Worm (Caenorhabditis elegans) whole organism, L2 larva: ENCODE data around the gene ZC196.8.

Experiments used
- C34F6.9 ChIP-seq: fragments of 150-350 bp; optimal IDR thresholded peaks from 2 replicates; lab custom pipeline; 2014; ENCODE audit warnings: missing biosample characterization, missing genetic modification characterization
- R02D3.7 ChIP-seq: fragments of 150-350 bp; optimal IDR thresholded peaks from 2 replicates; lab custom pipeline; 2014; ENCODE audit warnings: missing biosample characterization, missing genetic modification characterization
- Y55F3AM.14 ChIP-seq: fragments of 200-800 bp; sonication (Bioruptor generic); optimal IDR thresholded peaks from 2 replicates; lab custom pipeline; 2018; ENCODE audit warnings: mild to moderate bottlenecking, missing genetic modification characterization, missing compliant biosample characterization
- ZK546.5 ChIP-seq: sonication (generic microtip); optimal IDR thresholded peaks from 2 replicates; lab custom pipeline; 2017; ENCODE audit warnings: missing biosample characterization, missing genetic modification characterization
- alr-1 ChIP-seq: fragments of 150-350 bp; optimal IDR thresholded peaks from 2 replicates; lab custom pipeline; 2014; ENCODE audit warnings: missing biosample characterization, missing genetic modification characterization
- ama-1 ChIP-seq: fragments of 150-350 bp; optimal IDR thresholded peaks from 2 replicates; lab custom pipeline; 2018; ENCODE audit warnings: inconsistent platforms
- ceh-16 ChIP-seq: fragments of 150-350 bp; optimal IDR thresholded peaks from 2 replicates; lab custom pipeline; 2014; ENCODE audit warnings: missing biosample characterization, missing genetic modification characterization
- ceh-82 ChIP-seq: fragments of 150-350 bp; optimal IDR thresholded peaks from 2 replicates; lab custom pipeline; 2014; ENCODE audit warnings: missing biosample characterization, missing genetic modification characterization
- crh-2 ChIP-seq: sonication (generic microtip); optimal IDR thresholded peaks from 2 replicates; lab custom pipeline; 2017; ENCODE audit warnings: missing biosample characterization, missing genetic modification characterization
- dmd-4 ChIP-seq: sonication (generic microtip); optimal IDR thresholded peaks from 2 replicates; lab custom pipeline; 2017; ENCODE audit warnings: missing biosample characterization, missing genetic modification characterization
- egl-27 ChIP-seq: sonication (generic microtip); optimal IDR thresholded peaks from 3 replicates; lab custom pipeline; 2017; ENCODE audit warnings: missing biosample characterization, missing genetic modification reagents, missing genetic modification characterization
- elt-1 ChIP-seq: fragments of 150-350 bp; optimal IDR thresholded peaks from 2 replicates; lab custom pipeline; 2014; ENCODE audit warnings: missing biosample characterization, missing genetic modification characterization
- elt-3 ChIP-seq: sonication (generic microtip); optimal IDR thresholded peaks from 2 replicates; lab custom pipeline; 2017; ENCODE audit warnings: missing biosample characterization, missing genetic modification characterization
- fos-1 ChIP-seq: fragments of 150-350 bp; optimal IDR thresholded peaks from 2 replicates; lab custom pipeline; 2014; ENCODE audit warnings: missing biosample characterization, missing genetic modification characterization
- gmeb-1 ChIP-seq: fragments of 150-350 bp; optimal IDR thresholded peaks from 2 replicates; lab custom pipeline; 2014; ENCODE audit warnings: missing biosample characterization, missing genetic modification characterization
- lin-11 ChIP-seq: fragments of 150-350 bp; sonication (generic microtip); optimal IDR thresholded peaks from 2 replicates; lab custom pipeline; 2014; ENCODE audit warnings: missing biosample characterization, missing genetic modification characterization, inconsistent platforms, mixed read lengths
- lin-13 ChIP-seq: fragments of 150-350 bp; optimal IDR thresholded peaks from 2 replicates; lab custom pipeline; 2014; ENCODE audit warnings: missing biosample characterization, missing genetic modification reagents, missing genetic modification characterization
- lsy-2 ChIP-seq, 2 experiments: fragments of 150-350 bp in 1 of 2; sonication (generic microtip) in 1 of 2; optimal IDR thresholded peaks; 2 replicates each; lab custom pipeline; 2014 to 2017; ENCODE audit warnings: missing biosample characterization in 2 of 2, missing genetic modification characterization in 2 of 2
- mab-5 ChIP-seq: fragments of 150-350 bp; optimal IDR thresholded peaks from 2 replicates; lab custom pipeline; 2014; ENCODE audit warnings: missing biosample characterization, missing genetic modification characterization
- nhr-10 ChIP-seq: sonication (generic microtip); optimal IDR thresholded peaks from 2 replicates; lab custom pipeline; 2017; ENCODE audit warnings: missing biosample characterization, missing genetic modification characterization
- nhr-11 ChIP-seq: fragments of 150-350 bp; optimal IDR thresholded peaks from 2 replicates; lab custom pipeline; 2014; ENCODE audit warnings: missing biosample characterization, missing genetic modification characterization
- nhr-12 ChIP-seq: fragments of 150-350 bp; optimal IDR thresholded peaks from 2 replicates; lab custom pipeline; 2014; ENCODE audit warnings: missing biosample characterization, missing genetic modification characterization
- nhr-129 ChIP-seq: fragments of 150-350 bp; optimal IDR thresholded peaks from 2 replicates; lab custom pipeline; 2014; ENCODE audit warnings: missing biosample characterization, missing genetic modification characterization
- nhr-21 ChIP-seq: fragments of 150-350 bp; optimal IDR thresholded peaks from 2 replicates; lab custom pipeline; 2014; ENCODE audit warnings: missing biosample characterization, missing genetic modification characterization
- nhr-25 ChIP-seq: fragments of 150-350 bp; sonication (generic microtip); optimal IDR thresholded peaks from 3 replicates; lab custom pipeline; 2014; ENCODE audit warnings: missing biosample characterization, missing genetic modification characterization
- nhr-6 ChIP-seq: fragments of 150-350 bp; optimal IDR thresholded peaks from 2 replicates; lab custom pipeline; 2014; ENCODE audit warnings: missing biosample characterization, missing genetic modification characterization
- nhr-77 ChIP-seq: fragments of 150-350 bp; optimal IDR thresholded peaks from 2 replicates; lab custom pipeline; 2014; ENCODE audit warnings: missing biosample characterization, missing genetic modification characterization
- peb-1 ChIP-seq: fragments of 150-350 bp; optimal IDR thresholded peaks from 2 replicates; lab custom pipeline; 2014; ENCODE audit warnings: missing biosample characterization, missing genetic modification characterization
- sem-4 ChIP-seq: fragments of 150-350 bp; optimal IDR thresholded peaks from 2 replicates; lab custom pipeline; 2014; ENCODE audit warnings: missing biosample characterization, missing genetic modification reagents, missing genetic modification characterization
- sma-3 ChIP-seq: sonication (generic microtip); optimal IDR thresholded peaks from 2 replicates; lab custom pipeline; 2016; ENCODE audit warnings: missing genetic modification reagents, missing genetic modification characterization, missing compliant biosample characterization
- sma-9 ChIP-seq, 2 experiments: fragments of 150-350 bp in 1 of 2; sonication (generic microtip) in 1 of 2; optimal IDR thresholded peaks; 2 replicates each; lab custom pipeline; 2014 to 2016; ENCODE audit warnings: missing genetic modification characterization in 2 of 2, mild to moderate bottlenecking in 1 of 2, missing biosample characterization in 1 of 2, missing compliant biosample characterization in 1 of 2, missing genetic modification reagents in 1 of 2, moderate library complexity in 1 of 2
- snpc-4 ChIP-seq: fragments of 150-350 bp; optimal IDR thresholded peaks from 2 replicates; lab custom pipeline; 2014; ENCODE audit warnings: missing biosample characterization, missing genetic modification characterization
- unc-39 ChIP-seq: fragments of 150-350 bp; optimal IDR thresholded peaks from 2 replicates; lab custom pipeline; 2014; ENCODE audit warnings: missing biosample characterization, missing genetic modification characterization
- unc-55 ChIP-seq: fragments of 150-350 bp; sonication (generic microtip); optimal IDR thresholded peaks from 3 replicates; lab custom pipeline; 2014; ENCODE audit warnings: missing biosample characterization, missing genetic modification reagents, missing genetic modification characterization
- unc-62 ChIP-seq: fragments of 150-350 bp; optimal IDR thresholded peaks from 2 replicates; lab custom pipeline; 2014; ENCODE audit warnings: missing biosample characterization, missing genetic modification reagents, missing genetic modification characterization
- zag-1 ChIP-seq: fragments of 150-350 bp; optimal IDR thresholded peaks from 2 replicates; lab custom pipeline; 2014; ENCODE audit warnings: missing biosample characterization, missing genetic modification characterization
- ztf-1 ChIP-seq: fragments of 200-800 bp; sonication (Bioruptor generic); conservative IDR thresholded peaks from 2 replicates; pipeline ENCODE4 v1.3.6; 2022; ENCODE audit warnings: missing genetic modification characterization, missing compliant biosample characterization
- ztf-11 ChIP-seq: sonication (generic microtip); optimal IDR thresholded peaks from 2 replicates; lab custom pipeline; 2017; ENCODE audit warnings: missing biosample characterization, missing genetic modification characterization
- ztf-4 ChIP-seq: fragments of 150-350 bp; optimal IDR thresholded peaks from 2 replicates; lab custom pipeline; 2014; ENCODE audit warnings: missing biosample characterization, missing genetic modification characterization

The ZC196.8 gene

ce11 chrV:8682719-8683118 lies 39.3 kb downstream of the ZC196.8 start, which contains the start of gene cln-3.3:
cln-3.3 (plus strand) TSS chrV:8683052.
- TF ChIP-seq nhr-21 (tag; lab: Kevin White, UChicago): no peak
- TF ChIP-seq fos-1 (tag; lab: Kevin White, UChicago): peak; percentile 15

ce11 chrV:8681050-8681449 lies 41.0 kb downstream of the ZC196.8 start, which contains the start of gene ZC190.2:
ZC190.2 (plus strand) TSS chrV:8681350.
- no peak for TF ChIP-seq lin-11
- TF ChIP-seq unc-39 (tag; lab: Kevin White, UChicago): no peak
- no peak for TF ChIP-seq elt-3 (tag; lab: Kevin White, UChicago)
- no peak for TF ChIP-seq crh-2 (tag; lab: Kevin White, UChicago)
- no peak for TF ChIP-seq mab-5 (tag; lab: Kevin White, UChicago)
- no peak for TF ChIP-seq nhr-77 (tag; lab: Kevin White, UChicago)
- no peak for TF ChIP-seq peb-1 (tag; lab: Kevin White, UChicago)
- TF ChIP-seq ceh-82 (tag; lab: Kevin White, UChicago): no peak
- TF ChIP-seq elt-1 (tag; lab: Kevin White, UChicago): no peak
- TF ChIP-seq nhr-25: no peak
- TF ChIP-seq sma-3 (GFP tag; lab: Kevin White, UChicago): no peak
- TF ChIP-seq ama-1 (lab: Kevin White, UChicago): no peak
- no peak for TF ChIP-seq gmeb-1
- TF ChIP-seq ztf-1 (GFP tag; lab: Robert Waterston, UW): no peak
- TF ChIP-seq egl-27 (tag; lab: Kevin White, UChicago): no peak
- TF ChIP-seq C34F6.9 (tag; lab: Kevin White, UChicago): no peak

ce11 chrV:8677193-8677592 lies 44.9 kb downstream of the ZC196.8 start, which contains the start of gene ZC190.6:
ZC190.6 (minus strand) TSS chrV:8677293.
- no peak for TF ChIP-seq nhr-10 (tag; lab: Kevin White, UChicago)
- TF ChIP-seq ZK546.5 (tag; lab: Kevin White, UChicago): no peak
- TF ChIP-seq alr-1 (tag; lab: Kevin White, UChicago): no peak
- TF ChIP-seq egl-27 (tag; lab: Kevin White, UChicago): no peak
- TF ChIP-seq elt-3 (tag; lab: Kevin White, UChicago): no peak
- TF ChIP-seq nhr-6 (tag; lab: Kevin White, UChicago): no peak
- no peak for TF ChIP-seq unc-55
- no peak for TF ChIP-seq Y55F3AM.14 (GFP tag; lab: Kevin White, UChicago)
- no peak for TF ChIP-seq sem-4 (tag; lab: Kevin White, UChicago)
- TF ChIP-seq lsy-2 (tag; optimal IDR thresholded peaks at IDR 0.05; lab: Kevin White, UChicago): no peak
- TF ChIP-seq sma-3 (GFP tag; lab: Kevin White, UChicago): no peak
- no peak for TF ChIP-seq nhr-12 (tag; lab: Kevin White, UChicago)
- no peak for TF ChIP-seq ztf-11 (tag; lab: Kevin White, UChicago)
- no peak for TF ChIP-seq dmd-4 (tag; lab: Kevin White, UChicago)
- no peak for TF ChIP-seq lin-13
- no peak for TF ChIP-seq ceh-16 (tag; lab: Kevin White, UChicago)
- no peak for TF ChIP-seq ztf-4 (tag; lab: Kevin White, UChicago)
- no peak for TF ChIP-seq R02D3.7 (tag; lab: Kevin White, UChicago)

ce11 chrV:8673498-8673897 lies 48.6 kb downstream of the ZC196.8 start, which contains the start of gene ZC190.5:
ZC190.5 (minus strand) TSS chrV:8673598.
- TF ChIP-seq nhr-129 (no peak), nhr-11 (tag; lab: Kevin White, UChicago) (no peak), nhr-12 (tag; lab: Kevin White, UChicago) (no peak), lin-11 (no peak), unc-62 (GFP tag; lab: Kevin White, UChicago) (no peak), sem-4 (tag; lab: Kevin White, UChicago) (no peak), C34F6.9 (tag; lab: Kevin White, UChicago) (no peak), elt-1 (tag; lab: Kevin White, UChicago) (no peak), ztf-4 (tag; lab: Kevin White, UChicago) (no peak), dmd-4 (tag; lab: Kevin White, UChicago) (no peak), sma-3 (GFP tag; lab: Kevin White, UChicago) (no peak), snpc-4 (tag; lab: Kevin White, UChicago) (no peak), mab-5 (tag; lab: Kevin White, UChicago) (no peak), elt-3 (tag; lab: Kevin White, UChicago) (no peak), egl-27 (tag; lab: Kevin White, UChicago) (no peak), zag-1 (tag; lab: Kevin White, UChicago) (no peak), sma-9 (GFP tag; optimal IDR thresholded peaks at IDR 0.05; lab: Kevin White, UChicago) (no peak), sma-9 (tag; optimal IDR thresholded peaks at IDR 0.05; lab: Kevin White, UChicago) (no peak), nhr-6 (tag; lab: Kevin White, UChicago) (no peak)
